Worm (Caenorhabditis elegans): ENCODE data around the gene soc-1.

ce11 chrV:4624717-4625116, 18.0 kb upstream of the soc-1 start:
- TF ChIP-seq dao-5 (tag; optimal IDR thresholded peaks at IDR 0.05) (no peak), W03F9.2 (tag; optimal IDR thresholded peaks at IDR 0.05) (no peak)

Measured in whole organism, L4/young adult.